Worm (Caenorhabditis elegans): ENCODE data around the gene srr-1.

srr-1 gene

ce11 chrV:13041666-13042065 lies 11.9 kb downstream of the srr-1 start, which contains the start of gene scyl-1 (continued):
- TF ChIP-seq pqm-1 (tag; optimal IDR thresholded peaks at IDR 0.05) (no peak), ceh-45 (GFP tag; IDR thresholded peaks at IDR 0.05) (no peak), tbx-2 (tag; optimal IDR thresholded peaks at IDR 0.05) (peak; percentile 54), odd-2 (tag; optimal IDR thresholded peaks at IDR 0.05) (no peak), ceh-48 (tag; optimal IDR thresholded peaks at IDR 0.05) (peak; percentile 43), pat-9 (tag; optimal IDR thresholded peaks at IDR 0.05) (peak; percentile 13), unc-42 (tag; optimal IDR thresholded peaks at IDR 0.05) (peak; percentile 84), hlh-30 (tag; optimal IDR thresholded peaks at IDR 0.05; ENCODE audit: insufficient read depth) (no peak), ceh-34 (tag; optimal IDR thresholded peaks at IDR 0.05) (peak; percentile 58), npax-4 (tag; optimal IDR thresholded peaks at IDR 0.05) (no peak), dmd-4 (tag; optimal IDR thresholded peaks at IDR 0.05; ENCODE audit: borderline replicate concordance) (no peak), sox-2 (GFP tag; IDR thresholded peaks at IDR 0.05) (no peak), ttx-3 (tag; optimal IDR thresholded peaks at IDR 0.05) (no peak), hlh-8 (tag; optimal IDR thresholded peaks at IDR 0.05) (peak; percentile 9), hlh-6 (tag; optimal IDR thresholded peaks at IDR 0.05) (no peak), mec-3 (tag; optimal IDR thresholded peaks at IDR 0.05; ENCODE audit: borderline replicate concordance) (no peak), elt-4 (tag; optimal IDR thresholded peaks at IDR 0.05) (no peak), unc-3 (GFP tag; conservative IDR thresholded peaks at IDR 0.05) (no peak), unc-3 (tag; optimal IDR thresholded peaks at IDR 0.05) (no peak), lim-6 (tag; optimal IDR thresholded peaks at IDR 0.05) (no peak), sox-4 (tag; optimal IDR thresholded peaks at IDR 0.05) (peak; percentile 32), ref-2 (tag; optimal IDR thresholded peaks at IDR 0.05) (peak; percentile 12), Y22D7AL.16 (tag; optimal IDR thresholded peaks at IDR 0.05) (no peak), nhr-11 (tag; optimal IDR thresholded peaks at IDR 0.05) (no peak), ceh-22 (tag; optimal IDR thresholded peaks at IDR 0.05) (no peak), fax-1 (tag; optimal IDR thresholded peaks at IDR 0.05) (no peak), C38D4.7 (GFP tag; optimal IDR thresholded peaks at IDR 0.05) (no peak), ceh-9 (tag; optimal IDR thresholded peaks at IDR 0.05) (no peak), fkh-10 (GFP tag; optimal IDR thresholded peaks at IDR 0.05) (no peak), ceh-14 (tag; optimal IDR thresholded peaks at IDR 0.05) (peak; percentile 56), che-1 (tag; optimal IDR thresholded peaks at IDR 0.05) (no peak), madf-2 (tag; optimal IDR thresholded peaks at IDR 0.05) (no peak), pax-1 (tag; optimal IDR thresholded peaks at IDR 0.05) (no peak), ceh-31 (tag; optimal IDR thresholded peaks at IDR 0.05) (peak; percentile 59), hlh-15 (tag; optimal IDR thresholded peaks at IDR 0.05) (no peak), gmeb-2 (tag; optimal IDR thresholded peaks at IDR 0.05) (peak; percentile 27), F13H6.1 (tag; optimal IDR thresholded peaks at IDR 0.05) (no peak), K02D7.2 (tag; optimal IDR thresholded peaks at IDR 0.05) (no peak)

- TF ChIP-seq ceh-19 (GFP tag; optimal IDR thresholded peaks at IDR 0.05): no peak
- TF ChIP-seq K09A11.1 (tag; optimal IDR thresholded peaks at IDR 0.05; ENCODE audit: insufficient read depth): no peak
- no peak for TF ChIP-seq ceh-14 (tag; optimal IDR thresholded peaks at IDR 0.05)
- no peak for TF ChIP-seq npax-4 (tag; optimal IDR thresholded peaks at IDR 0.05)
- no peak for TF ChIP-seq ceh-24 (tag; optimal IDR thresholded peaks at IDR 0.05)
- TF ChIP-seq unc-55 (GFP tag; optimal IDR thresholded peaks at IDR 0.05): no peak
- TF ChIP-seq odd-2 (tag; optimal IDR thresholded peaks at IDR 0.05): no peak
- TF ChIP-seq K02D7.2 (tag; optimal IDR thresholded peaks at IDR 0.05): no peak
- TF ChIP-seq unc-86 (tag; optimal IDR thresholded peaks at IDR 0.05): no peak
Observed at ce11 chrV:13036466-13036865, 17.1 kb downstream of the srr-1 start, which contains the start of gene W07G4.2. Gene W07G4.2, minus strand, starts transcription at chrV:13036566.
